Worm (Caenorhabditis elegans): ENCODE data around the gene nep-1.

Gene nep-1

ce11 chrII:11642736-11643135 is 14.2 kb downstream of the nep-1 start:
- TF ChIP-seq unc-62 (GFP tag; optimal IDR thresholded peaks at IDR 0.05) (no peak), gmeb-1 (tag; optimal IDR thresholded peaks at IDR 0.05) (no peak), ama-1 (optimal IDR thresholded peaks at IDR 0.05) (no peak), egl-27 (tag; optimal IDR thresholded peaks at IDR 0.05) (no peak), unc-39 (tag; optimal IDR thresholded peaks at IDR 0.05) (no peak), crh-2 (tag; optimal IDR thresholded peaks at IDR 0.05) (no peak), ztf-1 (GFP tag; conservative IDR thresholded peaks at IDR 0.05) (no peak), dmd-4 (tag; optimal IDR thresholded peaks at IDR 0.05) (no peak), lin-39 (tag; optimal IDR thresholded peaks at IDR 0.05) (no peak), peb-1 (tag; optimal IDR thresholded peaks at IDR 0.05) (no peak), unc-55 (GFP tag; optimal IDR thresholded peaks at IDR 0.05) (no peak), nhr-21 (tag; optimal IDR thresholded peaks at IDR 0.05) (no peak), nhr-129 (tag; optimal IDR thresholded peaks at IDR 0.05) (no peak), R02D3.7 (tag; optimal IDR thresholded peaks at IDR 0.05) (no peak), lsy-2 (tag; optimal IDR thresholded peaks at IDR 0.05) (no peak), F13H6.1 (tag; optimal IDR thresholded peaks at IDR 0.05) (no peak), mdl-1 (tag; optimal IDR thresholded peaks at IDR 0.05) (no peak)

DNA sequence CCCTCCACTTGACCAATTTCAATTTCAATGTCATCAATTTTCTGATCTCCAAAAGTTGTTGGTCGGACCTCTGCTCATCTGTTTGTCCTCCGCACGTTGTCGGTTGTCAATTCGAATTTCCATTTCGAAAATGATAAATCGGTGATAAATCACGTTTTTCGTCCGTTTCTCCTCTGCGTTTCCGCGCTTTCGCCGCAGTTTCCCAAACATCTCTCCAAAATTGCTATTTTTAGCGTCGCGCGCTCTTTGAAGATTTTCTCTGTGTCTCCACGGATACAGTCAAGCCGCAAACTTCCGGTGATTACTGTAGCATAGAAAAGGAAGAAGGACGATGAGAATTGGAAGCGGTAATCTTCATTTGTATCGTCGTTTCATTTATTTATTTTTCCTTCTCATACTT is 15.0 kb downstream of the nep-1 start:
- TF ChIP-seq mbf-1 (tag; optimal IDR thresholded peaks at IDR 0.05): no peak
- peak in 1 of 2 experiments; percentile 39 for TF ChIP-seq mdl-1 (tag; optimal IDR thresholded peaks at IDR 0.05)
- TF ChIP-seq nhr-12 (tag; optimal IDR thresholded peaks at IDR 0.05): no peak
- no peak for TF ChIP-seq peb-1 (tag; optimal IDR thresholded peaks at IDR 0.05)
- TF ChIP-seq Y55F3AM.14 (GFP tag; optimal IDR thresholded peaks at IDR 0.05): no peak
- no peak for TF ChIP-seq ztf-11 (tag; optimal IDR thresholded peaks at IDR 0.05)
- TF ChIP-seq sma-9 (GFP tag; optimal IDR thresholded peaks at IDR 0.05): peak; percentile 75
- TF ChIP-seq sma-9 (tag; optimal IDR thresholded peaks at IDR 0.05): no peak
- no peak for TF ChIP-seq nhr-6 (tag; optimal IDR thresholded peaks at IDR 0.05)
- TF ChIP-seq ZK546.5 (tag; optimal IDR thresholded peaks at IDR 0.05): no peak
- no peak for TF ChIP-seq R02D3.7 (tag; optimal IDR thresholded peaks at IDR 0.05)
- peak; percentile 71 for TF ChIP-seq nhr-21 (tag; optimal IDR thresholded peaks at IDR 0.05)
- peak in 1 of 2 experiments; percentile 51 for TF ChIP-seq lsy-2 (tag; optimal IDR thresholded peaks at IDR 0.05)
- TF ChIP-seq sma-3 (GFP tag; optimal IDR thresholded peaks at IDR 0.05): peak; percentile 86
- TF ChIP-seq elt-1 (tag; optimal IDR thresholded peaks at IDR 0.05): no peak
- peak; percentile 38 for TF ChIP-seq blmp-1 (tag; optimal IDR thresholded peaks at IDR 0.05; ENCODE audit: insufficient read depth)
- TF ChIP-seq fos-1 (tag; optimal IDR thresholded peaks at IDR 0.05): no peak
- TF ChIP-seq gmeb-1 (tag; optimal IDR thresholded peaks at IDR 0.05): peak; percentile 42
- no peak for TF ChIP-seq ceh-82 (tag; optimal IDR thresholded peaks at IDR 0.05)
- peak; percentile 69 for TF ChIP-seq nhr-25 (tag; optimal IDR thresholded peaks at IDR 0.05)
- no peak for TF ChIP-seq nhr-77 (tag; optimal IDR thresholded peaks at IDR 0.05)
- TF ChIP-seq ama-1 (optimal IDR thresholded peaks at IDR 0.05): peak; percentile 33
- no peak for TF ChIP-seq nhr-10 (tag; optimal IDR thresholded peaks at IDR 0.05)
- TF ChIP-seq egl-27 (tag; optimal IDR thresholded peaks at IDR 0.05): peak; percentile 39

DNA sequence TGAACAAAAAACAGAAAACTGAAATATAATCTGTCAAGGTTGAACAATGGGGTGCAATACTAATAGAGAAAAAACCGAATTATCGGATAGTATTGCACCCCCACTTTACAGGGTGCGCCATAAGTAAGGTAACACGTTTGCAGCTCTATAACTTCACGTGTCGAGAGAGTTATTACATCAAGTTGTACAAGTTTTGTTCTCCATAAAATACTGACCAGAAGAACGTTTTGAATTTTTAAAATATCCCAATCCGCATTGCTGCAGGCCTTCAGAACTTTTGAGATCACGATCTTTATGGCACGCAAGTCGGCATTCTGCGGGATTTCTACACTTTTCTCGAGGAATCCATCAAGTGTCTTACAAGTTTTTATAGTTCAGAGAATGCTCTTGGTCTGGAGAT is 19.2 kb downstream of the nep-1 start:
- TF ChIP-seq unc-62 (GFP tag; optimal IDR thresholded peaks at IDR 0.05): no peak
- TF ChIP-seq snpc-4 (tag; optimal IDR thresholded peaks at IDR 0.05): no peak
- TF ChIP-seq egl-27 (tag; optimal IDR thresholded peaks at IDR 0.05): no peak
- no peak for TF ChIP-seq ceh-82 (tag; optimal IDR thresholded peaks at IDR 0.05)
- TF ChIP-seq fos-1 (tag; optimal IDR thresholded peaks at IDR 0.05): no peak
- TF ChIP-seq C34F6.9 (tag; optimal IDR thresholded peaks at IDR 0.05): no peak
- TF ChIP-seq nhr-25 (tag; optimal IDR thresholded peaks at IDR 0.05): no peak
- no peak for TF ChIP-seq skn-1 (tag; optimal IDR thresholded peaks at IDR 0.05)

DNA sequence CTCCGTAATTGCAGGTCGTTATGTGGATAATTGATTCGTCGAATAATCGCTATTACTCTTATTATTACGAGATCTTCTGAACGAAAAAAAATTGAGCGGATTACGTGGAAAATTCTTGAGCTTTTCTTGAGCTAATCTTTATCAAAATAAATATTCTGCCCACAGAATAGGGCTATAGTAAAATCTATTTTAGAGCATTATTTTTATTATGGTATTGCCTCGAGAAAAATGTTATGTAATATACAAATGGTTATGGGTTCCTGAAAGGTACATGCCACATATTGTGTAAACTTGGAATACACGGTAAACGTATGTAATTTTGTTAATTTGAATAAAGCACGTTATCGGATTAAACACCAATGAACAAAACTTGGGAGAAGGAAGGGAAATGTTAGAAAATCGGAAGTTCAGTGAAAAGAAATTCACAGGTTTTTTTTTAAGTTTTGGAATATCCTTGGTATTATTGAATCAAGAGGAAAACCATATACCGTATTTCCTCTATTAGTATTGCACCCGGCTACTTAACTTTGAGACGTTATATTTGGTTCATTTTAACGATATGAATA is 19.7 kb downstream of the nep-1 start:
- TF ChIP-seq egl-27 (tag; optimal IDR thresholded peaks at IDR 0.05) (no peak), elt-1 (tag; optimal IDR thresholded peaks at IDR 0.05) (no peak), mdl-1 (tag; optimal IDR thresholded peaks at IDR 0.05) (peak in 1 of 2 experiments; percentile 42), ztf-1 (GFP tag; conservative IDR thresholded peaks at IDR 0.05) (0 out of 2 replicates have a peak, but pooled peaks have one; percentile 5), nhr-11 (tag; optimal IDR thresholded peaks at IDR 0.05) (no peak), ztf-4 (tag; optimal IDR thresholded peaks at IDR 0.05) (peak; percentile 36), lsy-2 (tag; optimal IDR thresholded peaks at IDR 0.05) (peak in 1 of 2 experiments; percentile 65), sma-9 (GFP tag; optimal IDR thresholded peaks at IDR 0.05) (peak; percentile 62), sma-9 (tag; optimal IDR thresholded peaks at IDR 0.05) (no peak), sem-4 (tag; optimal IDR thresholded peaks at IDR 0.05) (peak; percentile 37), nhr-6 (tag; optimal IDR thresholded peaks at IDR 0.05) (peak; percentile 36), lin-39 (tag; optimal IDR thresholded peaks at IDR 0.05) (no peak), nhr-21 (tag; optimal IDR thresholded peaks at IDR 0.05) (peak; percentile 38), crh-2 (tag; optimal IDR thresholded peaks at IDR 0.05) (peak; percentile 13), ama-1 (optimal IDR thresholded peaks at IDR 0.05) (peak; percentile 42), nhr-25 (tag; optimal IDR thresholded peaks at IDR 0.05) (peak; percentile 43), fos-1 (tag; optimal IDR thresholded peaks at IDR 0.05) (no peak), F13H6.1 (tag; optimal IDR thresholded peaks at IDR 0.05) (peak; percentile 27), nhr-237 (tag; optimal IDR thresholded peaks at IDR 0.05) (no peak), lin-13 (GFP tag; optimal IDR thresholded peaks at IDR 0.05) (peak; percentile 22), nhr-10 (tag; optimal IDR thresholded peaks at IDR 0.05) (no peak)
